Fruit fly (Drosophila melanogaster) whole organism, embryonic: ENCODE results near the gene CG6610.

Source experiments
- Awh ChIP-seq: fragments of 200-800 bp; sonication (Bioruptor generic); IDR thresholded peaks from 2 replicates; pipeline ENCODE4, ENCODE4 v1.3.6; 2022; ENCODE audit warnings: missing biosample characterization, missing genetic modification characterization
- CG10147 ChIP-seq: fragments of 200-800 bp; sonication (Bioruptor generic); optimal IDR thresholded peaks from 2 replicates; lab custom pipeline; 2019; ENCODE audit warnings: missing biosample characterization, mild to moderate bottlenecking, missing genetic modification characterization, moderate library complexity
- CG12299 ChIP-seq: fragments of 200-800 bp; sonication (Bioruptor generic); optimal IDR thresholded peaks from 2 replicates; lab custom pipeline; 2018; ENCODE audit warnings: missing biosample characterization, mild to moderate bottlenecking, missing genetic modification characterization
- CG12391 ChIP-seq: fragments of 200-800 bp; sonication (Bioruptor generic); optimal IDR thresholded peaks from 3 replicates; lab custom pipeline; 2018; ENCODE audit warnings: missing biosample characterization, mild to moderate bottlenecking, missing genetic modification characterization, moderate library complexity
- CG13775 ChIP-seq: fragments of 200-800 bp; sonication (Bioruptor generic); optimal IDR thresholded peaks from 3 replicates; lab custom pipeline; 2017; ENCODE audit warnings: missing biosample characterization, mild to moderate bottlenecking, missing genetic modification characterization
- CG14860 ChIP-seq: fragments of 200-800 bp; sonication (Bioruptor generic); IDR thresholded peaks from 3 replicates; pipeline ENCODE4 v1.3.6; 2022; ENCODE audit warnings: missing biosample characterization, missing genetic modification characterization; ENCODE audit not compliant: partially characterized antibody
- CG15011 ChIP-seq: fragments of 200-800 bp; sonication (Bioruptor generic); optimal IDR thresholded peaks from 3 replicates; lab custom pipeline; 2018; ENCODE audit warnings: missing biosample characterization, mild to moderate bottlenecking, missing genetic modification characterization
- CG15269 ChIP-seq: fragments of 200-800 bp; sonication (Bioruptor generic); optimal IDR thresholded peaks from 2 replicates; lab custom pipeline; 2018; ENCODE audit warnings: missing biosample characterization, mild to moderate bottlenecking, missing genetic modification characterization, moderate library complexity
- CG1529 ChIP-seq: fragments of 200-800 bp; sonication (Bioruptor generic); optimal IDR thresholded peaks from 3 replicates; lab custom pipeline; 2018; ENCODE audit warnings: missing biosample characterization, missing genetic modification characterization
- CG17829 ChIP-seq: fragments of 200-800 bp; optimal IDR thresholded peaks from 2 replicates; lab custom pipeline; 2019; ENCODE audit warnings: missing biosample characterization, mild to moderate bottlenecking, missing genetic modification characterization, moderate library complexity
- CG17912 ChIP-seq: fragments of 200-800 bp; sonication (Bioruptor generic); optimal IDR thresholded peaks from 2 replicates; lab custom pipeline; 2018; ENCODE audit warnings: missing biosample characterization, mild to moderate bottlenecking, missing genetic modification characterization
- CG2129 ChIP-seq: fragments of 200-800 bp; sonication (Bioruptor generic); IDR thresholded peaks from 2 replicates; pipeline ENCODE4 v1.3.6; 2022; ENCODE audit warnings: missing biosample characterization, missing genetic modification characterization; ENCODE audit not compliant: partially characterized antibody
- CG2712 ChIP-seq: fragments of 200-800 bp; optimal IDR thresholded peaks from 3 replicates; lab custom pipeline; 2019; ENCODE audit warnings: missing biosample characterization, mild to moderate bottlenecking, missing genetic modification characterization, moderate library complexity
- CG3163 ChIP-seq: fragments of 200-800 bp; sonication (Bioruptor generic); optimal IDR thresholded peaks from 3 replicates; lab custom pipeline; 2016; ENCODE audit warnings: missing biosample characterization, missing genetic modification characterization
- CG33213 ChIP-seq: fragments of 200-800 bp; sonication (Bioruptor generic); optimal IDR thresholded peaks from 3 replicates; lab custom pipeline; 2016; ENCODE audit warnings: missing biosample characterization, missing genetic modification characterization
- CG34376 ChIP-seq: fragments of 200-800 bp; sonication (Bioruptor generic); optimal IDR thresholded peaks from 2 replicates; lab custom pipeline; 2018; ENCODE audit warnings: missing biosample characterization, mild to moderate bottlenecking, missing genetic modification characterization
- CG4854 ChIP-seq: fragments of 200-800 bp; sonication (Bioruptor generic); optimal IDR thresholded peaks from 2 replicates; lab custom pipeline; 2016; ENCODE audit warnings: missing biosample characterization, missing genetic modification characterization, inconsistent platforms
- CG7786 ChIP-seq: fragments of 200-800 bp; sonication (Bioruptor generic); optimal IDR thresholded peaks from 2 replicates; lab custom pipeline; 2016; ENCODE audit warnings: missing biosample characterization, missing genetic modification characterization
- CG8089 ChIP-seq: fragments of 200-800 bp; sonication (Bioruptor generic); optimal IDR thresholded peaks from 3 replicates; lab custom pipeline; 2016; ENCODE audit warnings: missing biosample characterization, missing genetic modification characterization
- Dp ChIP-seq: fragments of 200-800 bp; sonication (Bioruptor generic); optimal IDR thresholded peaks from 2 replicates; lab custom pipeline; 2018; ENCODE audit warnings: missing biosample characterization, mild to moderate bottlenecking, missing genetic modification characterization, moderate library complexity
- Ets97D ChIP-seq: fragments of 200-800 bp; sonication (Bioruptor generic); optimal IDR thresholded peaks from 3 replicates; lab custom pipeline; 2016; ENCODE audit warnings: missing biosample characterization, missing genetic modification characterization
- Fer2 ChIP-seq: fragments of 200-800 bp; sonication (Bioruptor generic); optimal IDR thresholded peaks from 2 replicates; lab custom pipeline; 2018; ENCODE audit warnings: missing biosample characterization, mild to moderate bottlenecking, missing genetic modification characterization, moderate library complexity
- Hey ChIP-seq: fragments of 200-800 bp; sonication (Bioruptor generic); optimal IDR thresholded peaks from 3 replicates; lab custom pipeline; 2018; ENCODE audit warnings: missing biosample characterization, mild to moderate bottlenecking, missing genetic modification characterization
- Hr3 ChIP-seq: fragments of 200-800 bp; sonication (Bioruptor generic); optimal IDR thresholded peaks from 3 replicates; lab custom pipeline; 2016; ENCODE audit warnings: missing biosample characterization, missing genetic modification characterization
- Hr51 ChIP-seq, 2 experiments: fragments of 200-800 bp; sonication (Bioruptor generic); optimal IDR thresholded peaks; 2 replicates in 1 of 2; 3 replicates in 1 of 2; lab custom pipeline; 2016 to 2018; ENCODE audit warnings: missing biosample characterization in 2 of 2, missing genetic modification characterization in 2 of 2, mild to moderate bottlenecking in 1 of 2, moderate library complexity in 1 of 2
- Lpt ChIP-seq: fragments of >200 bp; optimal IDR thresholded peaks from 2 replicates; lab custom pipeline; 2018; ENCODE audit warnings: missing biosample characterization, missing genetic modification characterization
- NC2α ChIP-seq: fragments of 200-800 bp; sonication (Bioruptor generic); optimal IDR thresholded peaks from 2 replicates; lab custom pipeline; 2016; ENCODE audit warnings: missing biosample characterization, missing genetic modification characterization
- NK7.1 ChIP-seq: fragments of 200-800 bp; sonication (Bioruptor generic); optimal IDR thresholded peaks from 3 replicates; lab custom pipeline; 2016; ENCODE audit warnings: missing biosample characterization, missing genetic modification characterization
- PHDP ChIP-seq: fragments of 200-800 bp; sonication (Bioruptor generic); optimal IDR thresholded peaks from 3 replicates; lab custom pipeline; 2018; ENCODE audit warnings: missing biosample characterization, mild to moderate bottlenecking, missing genetic modification characterization, moderate library complexity
- Ptx1 ChIP-seq: fragments of 200-800 bp; sonication (Bioruptor generic); IDR thresholded peaks from 2 replicates; pipeline ENCODE4 v1.3.6; 2022; ENCODE audit warnings: missing biosample characterization, missing genetic modification characterization
- aop ChIP-seq: fragments of 200-800 bp; sonication (Bioruptor generic); IDR thresholded peaks from 2 replicates; pipeline ENCODE4 v1.3.6; 2022; ENCODE audit warnings: missing biosample characterization, missing genetic modification characterization
- ap ChIP-seq: fragments of 200-800 bp; sonication (Bioruptor generic); IDR thresholded peaks from 2 replicates; pipeline ENCODE4 v1.3.6; 2022; ENCODE audit warnings: missing biosample characterization, missing genetic modification characterization
- ato ChIP-seq: fragments of 200-800 bp; sonication (Bioruptor generic); IDR thresholded peaks from 2 replicates; pipeline ENCODE4 v1.3.6; 2022; ENCODE audit warnings: missing biosample characterization, missing genetic modification characterization; ENCODE audit not compliant: partially characterized antibody
- corto ChIP-seq: fragments of 200-800 bp; sonication (Bioruptor generic); optimal IDR thresholded peaks from 2 replicates; lab custom pipeline; 2016; ENCODE audit warnings: missing biosample characterization, mild to moderate bottlenecking, missing genetic modification characterization, moderate library complexity
- fd3F ChIP-seq: fragments of 200-800 bp; sonication (Bioruptor generic); optimal IDR thresholded peaks from 2 replicates; lab custom pipeline; 2018; ENCODE audit warnings: missing biosample characterization, mild to moderate bottlenecking, missing genetic modification characterization, moderate library complexity
- fru ChIP-seq: fragments of >200 bp; optimal IDR thresholded peaks from 2 replicates; lab custom pipeline; 2017
- inv ChIP-seq: fragments of 200-800 bp; sonication (Bioruptor generic); IDR thresholded peaks from 2 replicates; pipeline ENCODE4 v1.3.6; 2022; ENCODE audit warnings: missing biosample characterization, missing genetic modification characterization; ENCODE audit not compliant: partially characterized antibody
- nerfin-1 ChIP-seq: fragments of 200-800 bp; sonication (Bioruptor generic); optimal IDR thresholded peaks from 3 replicates; lab custom pipeline; 2019; ENCODE audit warnings: missing biosample characterization, mild to moderate bottlenecking, missing genetic modification characterization, moderate library complexity
- oc ChIP-seq: fragments of 200-800 bp; sonication (Bioruptor generic); optimal IDR thresholded peaks from 2 replicates; lab custom pipeline; 2018; ENCODE audit warnings: missing biosample characterization, mild to moderate bottlenecking, missing genetic modification characterization, moderate library complexity
- pb ChIP-seq: fragments of 200-800 bp; sonication (Bioruptor generic); optimal IDR thresholded peaks from 3 replicates; lab custom pipeline; 2016; ENCODE audit warnings: missing biosample characterization, missing genetic modification characterization
- prd ChIP-seq, 3 experiments: fragments of >200 bp in 2 of 3; fragments of 200-800 bp in 1 of 3; sonication (Bioruptor generic) in 1 of 3; optimal IDR thresholded peaks in 2 of 3; IDR thresholded peaks in 1 of 3; 2 replicates in 2 of 3; 3 replicates in 1 of 3; pipeline versions ENCODE4 v1.3.6 to Lab custom; 2017 to 2022; ENCODE audit warnings: missing biosample characterization in 1 of 3, missing genetic modification characterization in 1 of 3
- pum ChIP-seq: fragments of 200-800 bp; sonication (Bioruptor generic); optimal IDR thresholded peaks from 2 replicates; lab custom pipeline; 2016; ENCODE audit warnings: missing biosample characterization, missing genetic modification characterization
- sima ChIP-seq: fragments of 200-800 bp; sonication (Bioruptor generic); optimal IDR thresholded peaks from 2 replicates; lab custom pipeline; 2016; ENCODE audit warnings: missing biosample characterization, missing genetic modification characterization
- so ChIP-seq: fragments of 200-800 bp; sonication (Bioruptor generic); IDR thresholded peaks from 3 replicates; pipeline ENCODE4 v1.3.6; 2022; ENCODE audit warnings: missing biosample characterization, missing genetic modification characterization
- sqz ChIP-seq: fragments of 200-800 bp; sonication (Bioruptor generic); optimal IDR thresholded peaks from 3 replicates; lab custom pipeline; 2018; ENCODE audit warnings: missing biosample characterization, mild to moderate bottlenecking, missing genetic modification characterization
- sr ChIP-seq: fragments of 200-800 bp; sonication (Bioruptor generic); IDR thresholded peaks from 3 replicates; pipeline ENCODE4 v1.3.6; 2022; ENCODE audit warnings: missing biosample characterization, missing genetic modification characterization
- stwl ChIP-seq: fragments of 200-800 bp; sonication (Bioruptor generic); optimal IDR thresholded peaks from 3 replicates; lab custom pipeline; 2018; ENCODE audit warnings: missing biosample characterization, mild to moderate bottlenecking, missing genetic modification characterization, moderate library complexity
- vfl ChIP-seq: fragments of 200-800 bp; sonication (Bioruptor generic); optimal IDR thresholded peaks from 2 replicates; lab custom pipeline; 2016; ENCODE audit warnings: missing biosample characterization, missing genetic modification characterization
- vvl ChIP-seq: fragments of 200-800 bp; sonication (Bioruptor generic); IDR thresholded peaks from 2 replicates; pipeline ENCODE4 v1.3.6; 2022; ENCODE audit warnings: missing biosample characterization, missing genetic modification characterization

The CG6610 gene

dm6 chr3L:6124616-6125408 lies 49.5 kb downstream of the CG6610 start:
- TF ChIP-seq so (GFP tag; lab: Robert Waterston, UW) (peak; percentile 76; the same call in 2 of the 3 replicates), CG34376 (GFP tag; lab: Kevin White, UChicago) (peak; percentile 87), CG13775 (GFP tag; lab: Kevin White, UChicago) (peak; percentile 62), ap (GFP tag; lab: Robert Waterston, UW) (peak; percentile 61), NC2α (GFP tag; lab: Kevin White, UChicago) (peak; percentile 23), CG14860 (GFP tag; lab: Robert Waterston, UW) (no peak), CG10147 (GFP tag; lab: Kevin White, UChicago) (peak; percentile 54), stwl (tag; lab: Kevin White, UChicago) (peak; percentile 73), CG12391 (tag; lab: Kevin White, UChicago) (peak; percentile 56), pb (peak; percentile 84), CG17829 (peak; percentile 69), aop (GFP tag; lab: Robert Waterston, UW) (no peak), nerfin-1 (tag; lab: Kevin White, UChicago) (peak; percentile 72), vvl (GFP tag; lab: Robert Waterston, UW) (peak; percentile 96), Hr51 (GFP tag; optimal IDR thresholded peaks at IDR 0.05; lab: Kevin White, UChicago) (peak; percentile 46 to 53), vfl (no peak), CG2712 (tag; lab: Kevin White, UChicago) (peak; percentile 72), Lpt (GFP tag; lab: Kevin White, UChicago) (no peak), Ets97D (GFP tag; lab: Kevin White, UChicago) (peak; percentile 99), CG17912 (GFP tag; lab: Kevin White, UChicago) (peak; percentile 90), fru (lab: Kevin White, UChicago) (no peak), fd3F (GFP tag; lab: Kevin White, UChicago) (no peak), CG3163 (GFP tag; lab: Kevin White, UChicago) (peak; percentile 4), CG4854 (GFP tag; lab: Kevin White, UChicago) (peak; percentile 77), Fer2 (tag; lab: Kevin White, UChicago) (peak; percentile 20), PHDP (tag; lab: Kevin White, UChicago) (peak; percentile 73), Ptx1 (GFP tag; lab: Robert Waterston, UW) (peak; percentile 78), CG1529 (GFP tag; lab: Kevin White, UChicago) (peak; percentile 46), CG2129 (no peak), CG33213 (GFP tag; lab: Kevin White, UChicago) (peak; percentile 82), CG7786 (GFP tag; lab: Kevin White, UChicago) (no peak), Awh (GFP tag; lab: Robert Waterston, UW) (peak; percentile 90), sqz (GFP tag; lab: Kevin White, UChicago) (peak; percentile 74), sr (GFP tag; lab: Robert Waterston, UW) (peak; percentile 93), Dp (GFP tag; lab: Kevin White, UChicago) (no peak), prd (optimal IDR thresholded peaks at IDR 0.05; lab: Kevin White, UChicago) (peak in 1 of 2 experiments; percentile 5), prd (GFP tag; IDR thresholded peaks at IDR 0.05; lab: Robert Waterston, UW) (no peak), ato (GFP tag; lab: Robert Waterston, UW) (no peak), CG15011 (peak; percentile 71), pum (no peak), CG15269 (tag; lab: Kevin White, UChicago) (peak; percentile 63), CG12299 (tag; lab: Kevin White, UChicago) (peak; percentile 16), corto (no peak), Hr3 (GFP tag; lab: Kevin White, UChicago) (no peak), oc (tag; lab: Kevin White, UChicago) (peak; percentile 12), NK7.1 (peak; percentile 79), Hey (tag; lab: Kevin White, UChicago) (peak; percentile 43), sima (GFP tag; lab: Kevin White, UChicago) (peak; percentile 54), CG8089 (peak; percentile 59), inv (GFP tag; lab: Robert Waterston, UW) (no peak)
